Fruit fly (Drosophila melanogaster): ENCODE measurements around the gene CG5026.

CG5026 gene

DNA sequence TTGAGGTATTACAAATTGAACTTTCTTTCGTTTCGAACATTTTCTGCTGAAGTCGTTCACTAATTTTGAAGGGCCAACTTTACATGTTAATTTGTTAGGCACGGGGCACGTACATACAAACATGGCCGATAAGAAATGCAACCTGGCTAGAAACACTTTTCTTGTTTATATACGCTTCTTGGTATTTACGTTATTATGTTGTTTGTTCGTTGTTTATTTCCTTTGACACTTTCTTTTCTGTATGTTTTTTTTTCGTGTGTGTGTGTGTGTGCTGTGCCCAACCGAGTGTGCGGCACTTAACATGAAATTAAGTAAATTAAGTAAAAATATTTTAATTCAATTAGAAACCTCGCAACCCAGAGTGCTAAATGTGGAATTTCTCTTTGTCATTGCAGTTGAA is 42.6 kb upstream of the CG5026 start (continued):
- TF ChIP-seq CG30020 (tag; optimal IDR thresholded peaks at IDR 0.05) (no peak), ash1 (GFP tag; optimal IDR thresholded peaks at IDR 0.05) (no peak), CkIIα-i1 (GFP tag; IDR thresholded peaks at IDR 0.05) (no peak), CG14050 (GFP tag; IDR thresholded peaks at IDR 0.05) (no peak), phol (tag; optimal IDR thresholded peaks at IDR 0.05) (no peak), Deaf1 (tag; optimal IDR thresholded peaks at IDR 0.05) (no peak), CG12299 (tag; optimal IDR thresholded peaks at IDR 0.05) (peak; percentile 18), C15 (GFP tag; IDR thresholded peaks at IDR 0.05) (no peak), luna (GFP tag; optimal IDR thresholded peaks at IDR 0.05) (no peak), jing (GFP tag; optimal IDR thresholded peaks at IDR 0.05) (no peak), h (optimal IDR thresholded peaks at IDR 0.05) (no peak), HmgZ (tag; optimal IDR thresholded peaks at IDR 0.05) (no peak), gcm2 (GFP tag; optimal IDR thresholded peaks at IDR 0.05) (no peak), shn (GFP tag; optimal IDR thresholded peaks at IDR 0.05) (no peak), CG12659 (GFP tag; optimal IDR thresholded peaks at IDR 0.05) (peak; percentile 3), CG5953 (GFP tag; IDR thresholded peaks at IDR 0.05) (0 out of 2 replicates have a peak, but pooled peaks have one; percentile 25), dan (GFP tag; IDR thresholded peaks at IDR 0.05) (no peak), Dref (GFP tag; IDR thresholded peaks at IDR 0.05) (no peak), CG11695 (GFP tag; IDR thresholded peaks at IDR 0.05) (no peak), sug (tag; optimal IDR thresholded peaks at IDR 0.05) (no peak), bowl (GFP tag; IDR thresholded peaks at IDR 0.05) (no peak), trh (GFP tag; optimal IDR thresholded peaks at IDR 0.05) (no peak), CG12219 (GFP tag; optimal IDR thresholded peaks at IDR 0.05) (peak; percentile 27), CG15269 (tag; optimal IDR thresholded peaks at IDR 0.05) (no peak), PHDP (tag; optimal IDR thresholded peaks at IDR 0.05) (peak; percentile 5), grau (tag; optimal IDR thresholded peaks at IDR 0.05) (no peak), Awh (GFP tag; IDR thresholded peaks at IDR 0.05) (peak; percentile 87), CG8765 (GFP tag; IDR thresholded peaks at IDR 0.05) (no peak), CG14710 (tag; optimal IDR thresholded peaks at IDR 0.05) (peak; percentile 58), chif (GFP tag; optimal IDR thresholded peaks at IDR 0.05) (no peak), CG8478 (optimal IDR thresholded peaks at IDR 0.05) (no peak), bab2 (GFP tag; optimal IDR thresholded peaks at IDR 0.05) (peak; percentile 10), scrt (GFP tag; optimal IDR thresholded peaks at IDR 0.05) (no peak), pfk (GFP tag; optimal IDR thresholded peaks at IDR 0.05) (no peak), CG17829 (tag; optimal IDR thresholded peaks at IDR 0.05) (no peak), crp (GFP tag; optimal IDR thresholded peaks at IDR 0.05) (no peak), schlank (tag; optimal IDR thresholded peaks at IDR 0.05) (no peak), CG6272 (GFP tag; IDR thresholded peaks at IDR 0.05) (no peak), CG17361 (GFP tag; IDR thresholded peaks at IDR 0.05) (no peak), CG12942 (GFP tag; optimal IDR thresholded peaks at IDR 0.05) (no peak), zen2 (GFP tag; IDR thresholded peaks at IDR 0.05; ENCODE audit: partially characterized antibody) (no peak), NFAT (GFP tag; IDR thresholded peaks at IDR 0.05) (no peak), tup (GFP tag; optimal IDR thresholded peaks at IDR 0.05) (peak; percentile 20), CG14441 (GFP tag; IDR thresholded peaks at IDR 0.05) (no peak), CG2875 (GFP tag; optimal IDR thresholded peaks at IDR 0.05) (peak; percentile 83), CG6813 (GFP tag; optimal IDR thresholded peaks at IDR 0.05) (peak; percentile 48), CG4617 (GFP tag; optimal IDR thresholded peaks at IDR 0.05; ENCODE audit: borderline replicate concordance) (no peak), tx (GFP tag; optimal IDR thresholded peaks at IDR 0.05) (no peak), D19B (GFP tag; optimal IDR thresholded peaks at IDR 0.05) (no peak), Dip2 (GFP tag; IDR thresholded peaks at IDR 0.05) (no peak), Eip74EF (GFP tag; optimal IDR thresholded peaks at IDR 0.05) (no peak), twi (tag; optimal IDR thresholded peaks at IDR 0.05) (no peak)
